Worm (Caenorhabditis elegans): Measurements from ENCODE around the gene ZK686.5.

Gene ZK686.5

DNA sequence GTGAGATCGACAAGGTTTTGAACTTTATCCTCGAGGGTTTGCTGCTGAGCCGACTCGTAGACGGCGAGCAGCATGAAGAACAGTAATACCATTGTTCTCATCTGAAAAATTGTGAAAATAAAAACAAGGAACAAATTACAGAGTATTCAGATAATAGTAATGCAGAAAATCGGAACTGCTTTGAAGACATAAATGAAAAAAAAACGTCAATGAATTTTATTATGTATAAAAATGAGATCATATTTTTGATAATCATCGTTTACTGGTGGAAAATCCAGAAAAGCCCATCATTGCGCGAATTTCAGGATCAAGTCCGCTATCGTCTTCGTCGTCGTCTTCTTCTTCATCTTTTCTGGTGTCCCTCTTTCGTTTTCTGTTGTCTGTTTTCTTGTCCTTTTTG is 1.6 kb upstream of the ZK686.5 start, which contains the start of gene ZK686.3:
Gene ZK686.3, minus strand, starts transcription at position 101 of the 400 bp plus-strand sequence.
- TF ChIP-seq ahr-1 (tag; optimal IDR thresholded peaks at IDR 0.05) (no peak), T23F11.4 (GFP tag; optimal IDR thresholded peaks at IDR 0.05) (no peak), unc-86 (tag; optimal IDR thresholded peaks at IDR 0.05) (no peak), pag-3 (tag; optimal IDR thresholded peaks at IDR 0.05; ENCODE audit: borderline replicate concordance) (no peak), pax-1 (tag; optimal IDR thresholded peaks at IDR 0.05) (no peak), ceh-34 (tag; optimal IDR thresholded peaks at IDR 0.05) (no peak), lim-6 (tag; optimal IDR thresholded peaks at IDR 0.05) (no peak), rnt-1 (tag; optimal IDR thresholded peaks at IDR 0.05) (no peak), unc-3 (GFP tag; conservative IDR thresholded peaks at IDR 0.05) (no peak), unc-3 (tag; optimal IDR thresholded peaks at IDR 0.05) (no peak), ets-4 (tag; optimal IDR thresholded peaks at IDR 0.05) (no peak), hlh-15 (tag; optimal IDR thresholded peaks at IDR 0.05) (no peak), sox-4 (tag; optimal IDR thresholded peaks at IDR 0.05) (no peak), ceh-2 (tag; optimal IDR thresholded peaks at IDR 0.05) (no peak), eyg-1 (tag; optimal IDR thresholded peaks at IDR 0.05) (no peak), Y22D7AL.16 (tag; optimal IDR thresholded peaks at IDR 0.05) (no peak), ceh-45 (GFP tag; IDR thresholded peaks at IDR 0.05) (no peak), pat-9 (tag; optimal IDR thresholded peaks at IDR 0.05) (no peak)

DNA sequence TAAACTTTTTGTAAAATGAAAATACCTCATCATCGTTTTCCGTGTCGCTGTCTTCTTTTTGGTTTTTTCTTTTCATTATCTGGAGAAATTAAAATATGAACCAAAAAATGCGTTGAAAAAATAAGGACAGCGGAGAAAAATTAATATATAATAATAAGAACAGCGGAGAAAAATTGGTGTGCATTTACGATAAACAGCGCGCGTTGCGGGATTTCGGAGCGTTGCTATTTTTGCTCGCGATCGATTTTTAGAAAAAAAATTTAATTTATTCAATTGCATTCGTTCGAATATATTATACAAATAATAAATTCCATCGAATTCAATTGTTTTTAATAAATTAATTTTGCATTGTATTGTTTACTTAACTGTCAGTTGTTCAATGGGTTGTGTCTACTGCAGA is 1.3 kb downstream of the ZK686.5 start, which contains the start of gene ZK686.2:
Gene ZK686.2, minus strand, starts transcription at position 79 of the 400 bp plus-strand sequence.
- peak; percentile 24 for TF ChIP-seq nfya-1 (tag; optimal IDR thresholded peaks at IDR 0.05)
- TF ChIP-seq unc-42 (tag; optimal IDR thresholded peaks at IDR 0.05), result peak; percentile 40
- TF ChIP-seq ceh-48 (tag; optimal IDR thresholded peaks at IDR 0.05), result peak; percentile 77
- no peak for TF ChIP-seq pqm-1 (tag; optimal IDR thresholded peaks at IDR 0.05)

DNA sequence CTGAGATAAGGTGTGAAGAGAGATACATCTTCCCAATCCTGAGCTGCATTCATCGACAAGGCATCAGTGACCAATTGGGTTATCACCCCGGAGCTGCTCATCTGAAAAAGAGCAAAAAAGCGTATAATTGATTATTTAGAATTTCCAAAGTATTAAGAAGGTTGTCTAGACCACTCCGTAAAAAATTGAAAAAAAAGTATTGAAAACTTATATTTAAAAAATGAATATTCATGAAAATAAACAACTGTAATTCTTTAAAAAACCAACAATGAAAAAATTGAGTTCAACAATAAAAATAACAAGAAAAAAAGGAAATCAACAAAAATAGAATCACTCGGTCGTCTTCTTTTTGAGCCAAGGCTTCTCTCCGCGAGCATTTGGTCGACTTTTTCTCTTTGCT is 3.8 kb downstream of the ZK686.5 start, which contains the start of gene mtx-2:
Gene mtx-2, minus strand, starts transcription at position 101 of the 400 bp plus-strand sequence.
- TF ChIP-seq sox-4 (tag; optimal IDR thresholded peaks at IDR 0.05) (no peak), nfya-1 (tag; optimal IDR thresholded peaks at IDR 0.05) (no peak)

DNA sequence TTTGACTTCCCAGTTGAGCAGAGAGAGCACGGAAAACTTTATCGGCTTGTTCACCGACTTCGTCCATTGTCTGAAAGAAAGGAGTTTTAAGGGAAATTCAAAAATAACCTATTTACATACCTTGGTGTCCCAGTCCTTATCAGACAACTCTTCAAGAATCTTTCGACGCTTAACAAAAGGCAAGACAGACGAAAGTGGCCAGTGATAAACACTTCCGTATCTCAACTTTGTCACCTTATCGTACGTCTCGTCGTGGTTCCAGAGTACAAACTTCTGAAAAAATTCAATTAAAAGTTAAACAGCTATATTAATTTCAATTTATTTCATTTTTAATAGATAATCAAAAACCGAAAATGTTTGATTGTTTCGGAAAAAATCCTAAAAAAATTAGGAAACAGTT is 5.1 kb downstream of the ZK686.5 start:
- TF ChIP-seq elt-2 (tag; optimal IDR thresholded peaks at IDR 0.05) (peak; percentile 80), ceh-18 (tag; optimal IDR thresholded peaks at IDR 0.05) (no peak)

DNA sequence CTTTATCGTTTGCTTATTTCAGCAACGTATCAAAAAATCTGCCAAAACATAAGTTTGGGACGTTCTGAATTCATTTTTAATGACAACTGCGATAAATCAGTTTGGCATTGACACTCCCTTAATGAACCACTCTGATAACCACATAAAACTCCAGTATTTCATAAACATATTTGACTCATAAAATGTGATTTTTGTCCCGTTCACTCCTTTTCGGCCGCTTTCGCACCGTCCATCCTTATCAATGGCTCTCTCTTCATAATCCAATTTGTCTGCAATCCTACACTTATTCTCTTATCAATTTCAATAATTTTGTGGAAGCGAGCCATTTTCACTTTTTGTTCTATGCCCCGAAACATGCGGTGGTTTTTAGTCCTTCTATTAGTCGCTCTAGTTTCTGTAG is 8.8 kb downstream of the ZK686.5 start, which contains the start of gene pcp-1:
Gene pcp-1, plus strand, starts transcription at position 342 of the 400 bp plus-strand sequence.
- TF ChIP-seq hlh-13 (GFP tag; optimal IDR thresholded peaks at IDR 0.05) (no peak), elt-2 (tag; optimal IDR thresholded peaks at IDR 0.05) (peak; percentile 25)

DNA sequence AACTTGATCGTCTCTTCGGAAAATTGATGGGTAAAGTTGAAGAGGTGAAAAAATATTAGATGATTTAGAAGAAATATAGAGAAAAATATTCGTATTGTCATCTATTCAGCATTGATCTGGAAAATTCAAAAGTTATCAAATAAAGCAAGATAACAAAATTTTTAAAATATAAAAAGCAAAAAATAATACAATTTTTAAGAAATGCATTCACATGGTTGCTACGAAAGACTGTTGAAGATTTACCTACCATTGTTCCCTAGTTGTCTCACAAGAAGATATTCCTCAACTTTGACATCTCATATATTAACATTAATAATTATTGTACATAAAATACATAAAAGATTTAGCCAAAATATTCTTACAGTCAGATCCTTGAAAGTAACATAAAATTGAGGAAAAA is 13.0 kb downstream of the ZK686.5 start, which contains the start of gene cdh-3:
Gene cdh-3, minus strand, starts transcription at position 101 of the 400 bp plus-strand sequence.
- no peak for TF ChIP-seq pag-3 (tag; optimal IDR thresholded peaks at IDR 0.05; ENCODE audit: borderline replicate concordance)
- no peak for TF ChIP-seq lin-11 (tag; optimal IDR thresholded peaks at IDR 0.05)
- no peak for TF ChIP-seq ceh-18 (tag; optimal IDR thresholded peaks at IDR 0.05)
- TF ChIP-seq hlh-13 (GFP tag; optimal IDR thresholded peaks at IDR 0.05), result no peak
- TF ChIP-seq pros-1 (tag; optimal IDR thresholded peaks at IDR 0.05), result no peak
- TF ChIP-seq syd-9 (tag; optimal IDR thresholded peaks at IDR 0.05), result no peak

DNA sequence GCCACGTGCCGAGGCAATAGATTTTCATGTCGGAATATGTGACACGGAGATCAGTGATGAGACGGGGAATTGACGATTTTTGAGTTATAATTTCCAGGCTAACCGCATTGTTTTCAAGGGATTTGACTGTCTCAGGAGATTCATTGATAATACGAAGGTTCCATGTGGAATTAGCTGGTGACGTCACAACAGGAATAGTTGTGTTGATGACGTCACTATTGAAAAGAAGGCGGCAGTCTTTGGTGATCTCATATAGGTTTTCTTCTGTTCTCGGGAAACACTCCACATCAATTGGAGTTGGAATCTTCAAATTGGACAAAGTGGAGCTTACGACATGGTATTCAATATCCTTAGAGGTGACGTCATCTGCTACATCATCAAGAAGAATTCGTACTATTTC is 24.1 kb downstream of the ZK686.5 start:
- TF ChIP-seq K09A11.1 (tag; optimal IDR thresholded peaks at IDR 0.05; ENCODE audit: insufficient read depth) (no peak), K02D7.2 (tag; optimal IDR thresholded peaks at IDR 0.05) (no peak), ceh-6 (GFP tag; optimal IDR thresholded peaks at IDR 0.05) (no peak), ceh-22 (tag; optimal IDR thresholded peaks at IDR 0.05) (no peak), ref-2 (tag; optimal IDR thresholded peaks at IDR 0.05) (no peak), ceh-45 (GFP tag; IDR thresholded peaks at IDR 0.05) (no peak), dve-1 (tag; optimal IDR thresholded peaks at IDR 0.05) (no peak), syd-9 (tag; optimal IDR thresholded peaks at IDR 0.05) (no peak), unc-3 (GFP tag; conservative IDR thresholded peaks at IDR 0.05) (no peak), unc-3 (tag; optimal IDR thresholded peaks at IDR 0.05) (no peak), fax-1 (tag; optimal IDR thresholded peaks at IDR 0.05) (no peak)

All from whole organism, late embryonic.